Worm (Caenorhabditis elegans): ENCODE data around the gene math-9.

- no peak for TF ChIP-seq him-1 (tag; optimal IDR thresholded peaks at IDR 0.05)
- no peak for TF ChIP-seq W03F9.2 (tag; optimal IDR thresholded peaks at IDR 0.05)
- TF ChIP-seq dao-5 (tag; optimal IDR thresholded peaks at IDR 0.05): no peak
These were observed 40.3 kb downstream of the math-9 start, which contains the start of gene fbxb-96 for ce11 chrII:1850299-1850698.

All from whole organism, L4/young adult.